Worm (Caenorhabditis elegans): ENCODE data around the gene M01H9.4.

DNA sequence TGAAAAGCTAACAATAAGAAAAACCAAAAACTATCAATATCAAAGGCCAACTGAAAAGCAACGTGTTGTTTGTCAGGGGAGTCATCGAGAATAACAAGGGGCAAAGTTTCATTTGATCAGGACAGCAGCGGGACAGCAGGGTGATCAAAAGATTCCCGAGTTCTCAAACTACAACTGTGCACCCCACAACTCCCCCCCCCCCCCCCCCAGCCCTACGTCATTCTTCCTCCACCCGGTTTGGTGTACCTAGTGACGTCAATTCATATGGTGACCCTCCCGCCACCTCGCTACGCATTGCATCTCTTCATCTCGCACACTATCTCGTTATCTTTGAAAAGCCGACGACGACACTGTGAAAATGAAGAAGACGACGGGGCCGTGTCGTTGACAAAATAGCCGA is 8.9 kb downstream of the M01H9.4 start:
- no peak for TF ChIP-seq tbx-11 (GFP tag; IDR thresholded peaks at IDR 0.05)
- no peak for TF ChIP-seq pes-1 (GFP tag; IDR thresholded peaks at IDR 0.05)
- TF ChIP-seq hmbx-1 (tag; optimal IDR thresholded peaks at IDR 0.05) = no peak
- TF ChIP-seq flt-1 (GFP tag; IDR thresholded peaks at IDR 0.05) = no peak
- no peak for TF ChIP-seq ama-1 (optimal IDR thresholded peaks at IDR 0.05)
